Fruit fly (Drosophila melanogaster): Measurements from ENCODE around the gene Polr2J.

Polr2J gene

DNA sequence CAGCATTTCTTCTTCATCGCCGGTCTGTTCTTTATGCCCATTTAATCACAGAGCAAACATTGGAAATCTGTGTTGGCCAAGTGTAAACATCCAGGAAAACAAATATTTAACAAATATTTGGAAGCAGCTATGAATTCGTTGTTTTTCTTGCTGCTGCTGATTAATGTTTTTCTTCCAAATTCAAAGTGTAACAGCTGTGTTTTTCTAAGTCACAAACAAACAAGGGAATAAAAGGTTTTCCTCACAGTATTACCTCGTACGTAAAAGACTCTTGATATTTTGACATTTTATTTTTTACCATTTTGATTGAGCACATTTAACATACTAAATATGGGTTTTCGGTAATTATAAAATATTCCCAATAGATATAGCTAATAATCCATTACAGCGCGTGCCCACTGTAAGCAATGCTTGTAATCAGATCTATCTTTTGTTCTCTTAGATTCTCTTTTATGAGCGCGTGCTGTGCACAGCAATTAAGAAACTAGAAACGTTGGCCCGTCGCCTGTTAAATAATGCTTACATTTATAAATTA is 31.4 kb downstream of the Polr2J start (continued):
- peak; percentile 93 for TF ChIP-seq chn (GFP tag; optimal IDR thresholded peaks at IDR 0.05)
- peak; percentile 93 to 96 for TF ChIP-seq Hr51 (GFP tag; optimal IDR thresholded peaks at IDR 0.05)
- TF ChIP-seq slp2 (GFP tag; optimal IDR thresholded peaks at IDR 0.05): peak; percentile 96
- TF ChIP-seq jigr1 (GFP tag; IDR thresholded peaks at IDR 0.05): peak; percentile 81; the same call in 1 of the 3 replicates
- TF ChIP-seq unpg (GFP tag; optimal IDR thresholded peaks at IDR 0.05): peak; percentile 96
- peak; percentile 90 for TF ChIP-seq CG9609 (GFP tag; optimal IDR thresholded peaks at IDR 0.05)
- peak; percentile 77 for TF ChIP-seq Sry-δ (GFP tag; optimal IDR thresholded peaks at IDR 0.05)
- TF ChIP-seq Ssrp (tag; optimal IDR thresholded peaks at IDR 0.05): peak; percentile 90
- TF ChIP-seq chif (GFP tag; optimal IDR thresholded peaks at IDR 0.05): peak; percentile 92 to 95
- no peak for TF ChIP-seq hth (optimal IDR thresholded peaks at IDR 0.05)
- TF ChIP-seq CG11560 (tag; IDR thresholded peaks at IDR 0.05): peak; percentile 83
- TF ChIP-seq H15 (GFP tag; IDR thresholded peaks at IDR 0.05): peak; percentile 90
- peak; percentile 94 for TF ChIP-seq CG10979 (tag; optimal IDR thresholded peaks at IDR 0.05)
- TF ChIP-seq z (GFP tag; IDR thresholded peaks at IDR 0.05): peak; percentile 85
- TF ChIP-seq Spps (tag; optimal IDR thresholded peaks at IDR 0.05): peak; percentile 96
- peak; percentile 100 for TF ChIP-seq sens (GFP tag)
- peak; percentile 68 for TF ChIP-seq pros (GFP tag; optimal IDR thresholded peaks at IDR 0.05)
- peak; percentile 93 for TF ChIP-seq tgo (GFP tag; IDR thresholded peaks at IDR 0.05)
- peak; percentile 98 for TF ChIP-seq row (GFP tag; IDR thresholded peaks at IDR 0.05)
- peak; percentile 76 for TF ChIP-seq toy (GFP tag; IDR thresholded peaks at IDR 0.05)
- peak; percentile 94 for TF ChIP-seq pho (GFP tag; optimal IDR thresholded peaks at IDR 0.05)
- peak; percentile 93 for TF ChIP-seq Mrtf (GFP tag; IDR thresholded peaks at IDR 0.05)
- peak; percentile 100 for TF ChIP-seq Med (GFP tag)
- TF ChIP-seq gcm2 (GFP tag; optimal IDR thresholded peaks at IDR 0.05): peak; percentile 90
- peak; percentile 92 for TF ChIP-seq esg (GFP tag; conservative IDR thresholded peaks at IDR 0.05)
- peak; percentile 91 for TF ChIP-seq CG7556 (GFP tag; optimal IDR thresholded peaks at IDR 0.05)
- TF ChIP-seq nau (GFP tag; optimal IDR thresholded peaks at IDR 0.05): peak; percentile 99
- TF ChIP-seq Jarid2 (GFP tag; optimal IDR thresholded peaks at IDR 0.05): peak; percentile 92
- peak in 1 of 2 experiments; percentile 92 for TF ChIP-seq Eip74EF (GFP tag; optimal IDR thresholded peaks at IDR 0.05)
- no peak for TF ChIP-seq pita (GFP tag; optimal IDR thresholded peaks at IDR 0.05)
- TF ChIP-seq Ravus (GFP tag; IDR thresholded peaks at IDR 0.05): peak; percentile 77
- TF ChIP-seq da (GFP tag; optimal IDR thresholded peaks at IDR 0.05): peak; percentile 96
- no peak for TF ChIP-seq nerfin-2 (GFP tag; IDR thresholded peaks at IDR 0.05; ENCODE audit: partially characterized antibody)
- TF ChIP-seq tx (GFP tag; optimal IDR thresholded peaks at IDR 0.05): peak; percentile 91
- TF ChIP-seq CG14710 (tag; optimal IDR thresholded peaks at IDR 0.05): peak; percentile 98
- peak; percentile 95 for TF ChIP-seq CG10543 (GFP tag; optimal IDR thresholded peaks at IDR 0.05)
- peak; percentile 97 for TF ChIP-seq CG3281 (GFP tag; optimal IDR thresholded peaks at IDR 0.05)
- peak; percentile 94 for TF ChIP-seq Rfx (GFP tag; IDR thresholded peaks at IDR 0.05)
- TF ChIP-seq Lhr (GFP tag; optimal IDR thresholded peaks at IDR 0.05): peak; percentile 95
- no peak for TF ChIP-seq CG34224 (GFP tag; IDR thresholded peaks at IDR 0.05; ENCODE audit: partially characterized antibody)
- no peak for TF ChIP-seq Doc3 (GFP tag; IDR thresholded peaks at IDR 0.05; ENCODE audit: partially characterized antibody)
- TF ChIP-seq ind (GFP tag; optimal IDR thresholded peaks at IDR 0.05): peak; percentile 91
- peak; percentile 91 for TF ChIP-seq Aef1 (GFP tag; IDR thresholded peaks at IDR 0.05)
- peak; percentile 87 for TF ChIP-seq CG17802 (tag; optimal IDR thresholded peaks at IDR 0.05)
- no peak for TF ChIP-seq CG6791 (GFP tag; IDR thresholded peaks at IDR 0.05; ENCODE audit: partially characterized antibody)
- peak; percentile 93 for TF ChIP-seq CG10209 (GFP tag; optimal IDR thresholded peaks at IDR 0.05)
- TF ChIP-seq gcm (GFP tag; optimal IDR thresholded peaks at IDR 0.05): peak; percentile 90
- TF ChIP-seq Dad (GFP tag; optimal IDR thresholded peaks at IDR 0.05): peak; percentile 97
- peak; percentile 80 for TF ChIP-seq psq (GFP tag; optimal IDR thresholded peaks at IDR 0.05)
- TF ChIP-seq her (GFP tag; optimal IDR thresholded peaks at IDR 0.05): peak; percentile 95
